Worm (Caenorhabditis elegans): Measurements from ENCODE around the gene K02F3.2.

The K02F3.2 gene

DNA sequence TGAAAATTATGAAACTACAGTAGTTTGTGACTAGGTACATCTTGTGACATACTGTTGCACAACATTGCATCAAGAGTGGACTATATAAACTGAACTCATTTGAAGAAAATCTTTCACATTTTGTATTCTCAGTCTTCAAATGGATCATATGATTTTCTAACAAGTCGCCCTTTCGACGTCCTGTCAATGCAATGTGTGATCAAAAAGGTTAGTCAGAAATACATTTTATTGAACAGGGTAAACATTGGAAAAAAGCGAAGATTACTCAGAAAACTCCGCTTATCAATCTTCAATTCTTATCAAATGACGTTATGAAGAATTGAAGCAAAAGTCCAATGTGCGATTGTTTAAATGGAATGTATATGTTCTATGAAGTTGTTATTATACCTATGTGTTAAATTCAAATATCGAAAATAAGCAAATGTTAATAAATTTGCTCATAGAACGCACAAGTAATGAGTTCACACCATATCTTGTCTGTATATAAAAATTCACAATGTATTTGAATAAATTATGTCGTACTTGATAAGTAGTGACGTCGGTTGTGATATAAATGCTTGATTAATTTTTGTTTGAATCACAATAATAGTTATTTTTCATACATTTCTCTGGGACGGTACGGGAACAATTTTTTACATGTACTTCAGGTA, 12.7 kb upstream of the K02F3.2 start, which contains the start of gene zip-2 (continued):
- TF ChIP-seq ztf-25 (GFP tag; IDR thresholded peaks at IDR 0.05) (no peak), lsy-27 (tag; optimal IDR thresholded peaks at IDR 0.05; ENCODE audit: borderline replicate concordance, insufficient read depth) (no peak), let-607 (tag; optimal IDR thresholded peaks at IDR 0.05) (no peak), nhr-80 (tag; optimal IDR thresholded peaks at IDR 0.05) (peak; percentile 91), lsl-1 (GFP tag; optimal IDR thresholded peaks at IDR 0.05) (no peak), F37B4.10 (GFP tag; IDR thresholded peaks at IDR 0.05) (no peak), cebp-1 (GFP tag; IDR thresholded peaks at IDR 0.05) (peak; percentile 29; the same call in 1 of the 2 replicates), cebp-1 (tag; optimal IDR thresholded peaks at IDR 0.05) (peak; percentile 71), madf-10 (tag; optimal IDR thresholded peaks at IDR 0.05) (peak; percentile 27), ceh-40 (GFP tag; IDR thresholded peaks at IDR 0.05) (no peak), lag-1 (GFP tag; IDR thresholded peaks at IDR 0.05) (no peak), F57C9.4 (tag; optimal IDR thresholded peaks at IDR 0.05) (no peak), hlh-26 (GFP tag; conservative IDR thresholded peaks at IDR 0.05) (no peak), C17E4.6 (GFP tag; IDR thresholded peaks at IDR 0.05) (no peak), sptf-2 (GFP tag; optimal IDR thresholded peaks at IDR 0.05) (no peak), hrde-1 (tag; optimal IDR thresholded peaks at IDR 0.05; ENCODE audit: borderline replicate concordance) (no peak), ceh-58 (GFP tag; IDR thresholded peaks at IDR 0.05) (no peak), nhr-179 (tag; optimal IDR thresholded peaks at IDR 0.05) (no peak), unc-62 (GFP tag; optimal IDR thresholded peaks at IDR 0.05) (peak; percentile 8), F22D6.2 (tag; optimal IDR thresholded peaks at IDR 0.05) (no peak), bed-2 (GFP tag; IDR thresholded peaks at IDR 0.05) (no peak), D2030.7 (GFP tag; IDR thresholded peaks at IDR 0.05) (no peak), bed-1 (GFP tag; IDR thresholded peaks at IDR 0.05) (no peak), nhr-27 (tag; optimal IDR thresholded peaks at IDR 0.05) (no peak), ceh-79 (tag; optimal IDR thresholded peaks at IDR 0.05) (no peak), hlh-12 (tag; optimal IDR thresholded peaks at IDR 0.05) (no peak), madf-6 (GFP tag; IDR thresholded peaks at IDR 0.05) (no peak), snpc-1.3 (tag; optimal IDR thresholded peaks at IDR 0.05; ENCODE audit: insufficient read depth) (no peak), nfyb-1 (GFP tag; IDR thresholded peaks at IDR 0.05) (no peak)

DNA sequence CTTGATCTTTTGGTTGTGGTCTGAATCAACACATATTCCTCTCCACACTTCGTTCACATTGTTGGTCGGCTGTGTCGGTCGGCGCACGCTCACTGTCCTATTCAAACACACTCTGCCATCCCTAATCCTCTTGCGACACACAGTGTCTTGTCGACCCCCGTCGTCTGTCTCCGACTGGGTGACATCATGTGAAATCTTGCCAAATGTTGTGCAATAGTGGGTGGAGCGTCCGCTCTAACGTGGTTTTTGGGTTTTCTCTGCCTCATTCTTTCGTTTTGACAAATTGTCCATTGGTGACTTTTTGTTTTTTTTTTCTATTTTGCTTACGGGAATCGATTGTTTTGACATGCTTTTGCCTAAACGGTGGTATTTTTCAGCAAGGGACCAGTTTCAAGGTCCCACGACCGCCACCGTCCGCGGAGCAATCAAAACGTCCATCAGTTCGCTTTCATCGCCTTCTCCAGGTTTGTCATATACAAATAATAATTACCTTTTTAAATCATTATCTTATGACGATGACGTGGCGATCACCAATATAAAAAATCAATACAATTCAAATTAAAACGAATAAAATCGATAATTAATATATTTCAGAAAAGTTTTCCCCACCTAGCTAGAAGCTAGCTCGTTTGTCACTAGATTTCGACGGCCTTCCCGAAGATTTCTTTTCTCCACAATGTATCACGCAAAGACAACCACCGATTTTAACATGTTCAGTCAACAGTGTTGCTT, 11.8 kb upstream of the K02F3.2 start:
- TF ChIP-seq attf-6 (GFP tag; IDR thresholded peaks at IDR 0.05) (no peak), ceh-91 (GFP tag; IDR thresholded peaks at IDR 0.05) (no peak), D2030.7 (GFP tag; IDR thresholded peaks at IDR 0.05) (no peak), let-526 (GFP tag; IDR thresholded peaks at IDR 0.05) (peak; percentile 82; the same call in 1 of the 2 replicates), nhr-90 (tag; optimal IDR thresholded peaks at IDR 0.05) (peak; percentile 84), madf-10 (tag; optimal IDR thresholded peaks at IDR 0.05) (peak; percentile 77), B0261.1 (tag; optimal IDR thresholded peaks at IDR 0.05) (no peak), snpc-1.3 (tag; optimal IDR thresholded peaks at IDR 0.05; ENCODE audit: insufficient read depth) (no peak), F37B4.10 (GFP tag; IDR thresholded peaks at IDR 0.05) (no peak), Y56A3A.18 (GFP tag; IDR thresholded peaks at IDR 0.05) (no peak), dpl-1 (GFP tag; optimal IDR thresholded peaks at IDR 0.05) (no peak), attf-5 (GFP tag; optimal IDR thresholded peaks at IDR 0.05) (peak; percentile 88), attf-3 (GFP tag; conservative IDR thresholded peaks at IDR 0.05) (peak; percentile 47; the same call in 1 of the 2 replicates), ama-1 (optimal IDR thresholded peaks at IDR 0.05) (peak; percentile 89), ama-1 (GFP tag; optimal IDR thresholded peaks at IDR 0.05) (peak in 1 of 2 experiments; percentile 37), dpff-1 (tag; optimal IDR thresholded peaks at IDR 0.05) (no peak), pbrm-1 (GFP tag; IDR thresholded peaks at IDR 0.05) (peak; percentile 86), hrde-1 (tag; optimal IDR thresholded peaks at IDR 0.05; ENCODE audit: borderline replicate concordance) (no peak), rcor-1 (GFP tag; IDR thresholded peaks at IDR 0.05) (0 out of 2 replicates have a peak, but pooled peaks have one; percentile 32), hmg-1.2 (GFP tag; IDR thresholded peaks at IDR 0.05) (peak; percentile 89), nhr-120 (GFP tag; IDR thresholded peaks at IDR 0.05) (no peak), hmg-20 (GFP tag; IDR thresholded peaks at IDR 0.05) (no peak; the same call in 1 of the 2 replicates), unc-130 (GFP tag; optimal IDR thresholded peaks at IDR 0.05) (no peak)
